Worm (Caenorhabditis elegans) whole organism, L2 larva: ENCODE measurements around the gene F16G10.6.

Experiments
- R02D3.7 ChIP-seq: fragments of 150-350 bp; optimal IDR thresholded peaks from 2 replicates; lab custom pipeline; 2014; ENCODE audit warnings: missing biosample characterization, missing genetic modification characterization
- Y55F3AM.14 ChIP-seq: fragments of 200-800 bp; sonication (Bioruptor generic); optimal IDR thresholded peaks from 2 replicates; lab custom pipeline; 2018; ENCODE audit warnings: mild to moderate bottlenecking, missing genetic modification characterization, missing compliant biosample characterization
- ZK546.5 ChIP-seq: sonication (generic microtip); optimal IDR thresholded peaks from 2 replicates; lab custom pipeline; 2017; ENCODE audit warnings: missing biosample characterization, missing genetic modification characterization
- alr-1 ChIP-seq: fragments of 150-350 bp; optimal IDR thresholded peaks from 2 replicates; lab custom pipeline; 2014; ENCODE audit warnings: missing biosample characterization, missing genetic modification characterization
- aly-2 ChIP-seq: fragments of 150-350 bp; optimal IDR thresholded peaks from 2 replicates; lab custom pipeline; 2014; ENCODE audit warnings: missing biosample characterization, missing genetic modification characterization
- ama-1 ChIP-seq: fragments of 150-350 bp; optimal IDR thresholded peaks from 2 replicates; lab custom pipeline; 2018; ENCODE audit warnings: inconsistent platforms
- ceh-16 ChIP-seq: fragments of 150-350 bp; optimal IDR thresholded peaks from 2 replicates; lab custom pipeline; 2014; ENCODE audit warnings: missing biosample characterization, missing genetic modification characterization
- ceh-82 ChIP-seq: fragments of 150-350 bp; optimal IDR thresholded peaks from 2 replicates; lab custom pipeline; 2014; ENCODE audit warnings: missing biosample characterization, missing genetic modification characterization
- elt-1 ChIP-seq: fragments of 150-350 bp; optimal IDR thresholded peaks from 2 replicates; lab custom pipeline; 2014; ENCODE audit warnings: missing biosample characterization, missing genetic modification characterization
- elt-3 ChIP-seq: sonication (generic microtip); optimal IDR thresholded peaks from 2 replicates; lab custom pipeline; 2017; ENCODE audit warnings: missing biosample characterization, missing genetic modification characterization
- lin-11 ChIP-seq: fragments of 150-350 bp; sonication (generic microtip); optimal IDR thresholded peaks from 2 replicates; lab custom pipeline; 2014; ENCODE audit warnings: missing biosample characterization, missing genetic modification characterization, inconsistent platforms, mixed read lengths
- lin-13 ChIP-seq: fragments of 150-350 bp; optimal IDR thresholded peaks from 2 replicates; lab custom pipeline; 2014; ENCODE audit warnings: missing biosample characterization, missing genetic modification reagents, missing genetic modification characterization
- lin-39 ChIP-seq: fragments of 150-350 bp; optimal IDR thresholded peaks from 2 replicates; lab custom pipeline; 2014; ENCODE audit warnings: missing biosample characterization, missing genetic modification reagents, missing genetic modification characterization
- mab-5 ChIP-seq: fragments of 150-350 bp; optimal IDR thresholded peaks from 2 replicates; lab custom pipeline; 2014; ENCODE audit warnings: missing biosample characterization, missing genetic modification characterization
- mbf-1 ChIP-seq: sonication (generic microtip); optimal IDR thresholded peaks from 2 replicates; lab custom pipeline; 2017; ENCODE audit warnings: missing biosample characterization, missing genetic modification characterization
- nhr-10 ChIP-seq: sonication (generic microtip); optimal IDR thresholded peaks from 2 replicates; lab custom pipeline; 2017; ENCODE audit warnings: missing biosample characterization, missing genetic modification characterization
- nhr-11 ChIP-seq: fragments of 150-350 bp; optimal IDR thresholded peaks from 2 replicates; lab custom pipeline; 2014; ENCODE audit warnings: missing biosample characterization, missing genetic modification characterization
- nhr-12 ChIP-seq: fragments of 150-350 bp; optimal IDR thresholded peaks from 2 replicates; lab custom pipeline; 2014; ENCODE audit warnings: missing biosample characterization, missing genetic modification characterization
- nhr-129 ChIP-seq: fragments of 150-350 bp; optimal IDR thresholded peaks from 2 replicates; lab custom pipeline; 2014; ENCODE audit warnings: missing biosample characterization, missing genetic modification characterization
- nhr-23 ChIP-seq: fragments of 150-350 bp; optimal IDR thresholded peaks from 2 replicates; lab custom pipeline; 2014; ENCODE audit warnings: missing biosample characterization, missing genetic modification reagents, missing genetic modification characterization
- nhr-237 ChIP-seq: fragments of 150-350 bp; optimal IDR thresholded peaks from 2 replicates; lab custom pipeline; 2014; ENCODE audit warnings: missing biosample characterization, missing genetic modification characterization
- nhr-25 ChIP-seq: fragments of 150-350 bp; sonication (generic microtip); optimal IDR thresholded peaks from 3 replicates; lab custom pipeline; 2014; ENCODE audit warnings: missing biosample characterization, missing genetic modification characterization
- nhr-77 ChIP-seq: fragments of 150-350 bp; optimal IDR thresholded peaks from 2 replicates; lab custom pipeline; 2014; ENCODE audit warnings: missing biosample characterization, missing genetic modification characterization
- peb-1 ChIP-seq: fragments of 150-350 bp; optimal IDR thresholded peaks from 2 replicates; lab custom pipeline; 2014; ENCODE audit warnings: missing biosample characterization, missing genetic modification characterization
- sma-3 ChIP-seq: sonication (generic microtip); optimal IDR thresholded peaks from 2 replicates; lab custom pipeline; 2016; ENCODE audit warnings: missing genetic modification reagents, missing genetic modification characterization, missing compliant biosample characterization
- sma-9 ChIP-seq, 2 experiments: fragments of 150-350 bp in 1 of 2; sonication (generic microtip) in 1 of 2; optimal IDR thresholded peaks; 2 replicates each; lab custom pipeline; 2014 to 2016; ENCODE audit warnings: missing genetic modification characterization in 2 of 2, mild to moderate bottlenecking in 1 of 2, missing biosample characterization in 1 of 2, missing compliant biosample characterization in 1 of 2, missing genetic modification reagents in 1 of 2, moderate library complexity in 1 of 2
- snpc-4 ChIP-seq: fragments of 150-350 bp; optimal IDR thresholded peaks from 2 replicates; lab custom pipeline; 2014; ENCODE audit warnings: missing biosample characterization, missing genetic modification characterization
- unc-55 ChIP-seq: fragments of 150-350 bp; sonication (generic microtip); optimal IDR thresholded peaks from 3 replicates; lab custom pipeline; 2014; ENCODE audit warnings: missing biosample characterization, missing genetic modification reagents, missing genetic modification characterization
- unc-62 ChIP-seq: fragments of 150-350 bp; optimal IDR thresholded peaks from 2 replicates; lab custom pipeline; 2014; ENCODE audit warnings: missing biosample characterization, missing genetic modification reagents, missing genetic modification characterization
- zag-1 ChIP-seq: fragments of 150-350 bp; optimal IDR thresholded peaks from 2 replicates; lab custom pipeline; 2014; ENCODE audit warnings: missing biosample characterization, missing genetic modification characterization
- ztf-1 ChIP-seq: fragments of 200-800 bp; sonication (Bioruptor generic); conservative IDR thresholded peaks from 2 replicates; pipeline ENCODE4 v1.3.6; 2022; ENCODE audit warnings: missing genetic modification characterization, missing compliant biosample characterization
- ztf-11 ChIP-seq: sonication (generic microtip); optimal IDR thresholded peaks from 2 replicates; lab custom pipeline; 2017; ENCODE audit warnings: missing biosample characterization, missing genetic modification characterization
- ztf-4 ChIP-seq: fragments of 150-350 bp; optimal IDR thresholded peaks from 2 replicates; lab custom pipeline; 2014; ENCODE audit warnings: missing biosample characterization, missing genetic modification characterization

The F16G10.6 gene

ce11 chrII:2378465-2379009 lies 886 bp upstream of the F16G10.6 start (continued):
- TF ChIP-seq elt-3 (no peak), unc-55 (GFP tag; lab: Kevin White, UChicago) (no peak), sma-3 (peak; percentile 94), nhr-10 (tag; lab: Kevin White, UChicago) (no peak), R02D3.7 (no peak), nhr-23 (tag; lab: Kevin White, UChicago) (no peak), ama-1 (lab: Kevin White, UChicago) (no peak), mab-5 (no peak)

- no peak for TF ChIP-seq mbf-1 (tag; lab: Kevin White, UChicago)
- TF ChIP-seq elt-1 (tag; lab: Kevin White, UChicago), result no peak
- TF ChIP-seq ceh-16 (tag; lab: Kevin White, UChicago), result no peak
- TF ChIP-seq Y55F3AM.14 (GFP tag; lab: Kevin White, UChicago), result no peak
- no peak for TF ChIP-seq alr-1 (tag; lab: Kevin White, UChicago)
- no peak for TF ChIP-seq ZK546.5 (tag; lab: Kevin White, UChicago)
- TF ChIP-seq ztf-1 (GFP tag; lab: Robert Waterston, UW), result no peak
- no peak for TF ChIP-seq nhr-77 (tag; lab: Kevin White, UChicago)
- no peak for TF ChIP-seq ztf-11
- TF ChIP-seq peb-1 (tag; lab: Kevin White, UChicago), result no peak
- TF ChIP-seq nhr-11 (tag; lab: Kevin White, UChicago), result no peak
- TF ChIP-seq lin-11 (tag; lab: Kevin White, UChicago), result no peak
- no peak for TF ChIP-seq nhr-129
Measured at ce11 chrII:2374973-2375372, 2.7 kb downstream of the F16G10.6 start, which contains the start of gene F16G10.2. TSS of gene F16G10.2 (plus strand) at chrII:2375273.

ce11 chrII:2372090-2372489 lies 5.6 kb downstream of the F16G10.6 start, which contains the start of gene F16G10.3:
TSS of gene F16G10.3 (plus strand) at chrII:2372390.
- TF ChIP-seq sma-9 (GFP tag; optimal IDR thresholded peaks at IDR 0.05; lab: Kevin White, UChicago) (no peak), sma-9 (tag; optimal IDR thresholded peaks at IDR 0.05; lab: Kevin White, UChicago) (no peak), R02D3.7 (no peak), nhr-237 (tag; lab: Kevin White, UChicago) (no peak), lin-39 (tag; lab: Kevin White, UChicago) (no peak), lin-13 (GFP tag; lab: Kevin White, UChicago) (no peak), ztf-1 (GFP tag; lab: Robert Waterston, UW) (no peak), mab-5 (no peak), ceh-16 (tag; lab: Kevin White, UChicago) (no peak), snpc-4 (tag; lab: Kevin White, UChicago) (no peak), zag-1 (tag; lab: Kevin White, UChicago) (no peak)

- no peak for TF ChIP-seq zag-1 (tag; lab: Kevin White, UChicago)
- no peak for TF ChIP-seq nhr-11 (tag; lab: Kevin White, UChicago)
- no peak for TF ChIP-seq mbf-1 (tag; lab: Kevin White, UChicago)
- TF ChIP-seq ceh-82 (tag; lab: Kevin White, UChicago), result no peak
- no peak for TF ChIP-seq snpc-4 (tag; lab: Kevin White, UChicago)
- TF ChIP-seq lin-39 (tag; lab: Kevin White, UChicago), result no peak
- TF ChIP-seq peb-1 (tag; lab: Kevin White, UChicago), result no peak
- TF ChIP-seq ama-1 (lab: Kevin White, UChicago), result no peak
- no peak for TF ChIP-seq nhr-25 (tag; lab: Kevin White, UChicago)
- no peak for TF ChIP-seq Y55F3AM.14 (GFP tag; lab: Kevin White, UChicago)
- TF ChIP-seq ztf-4 (tag; lab: Kevin White, UChicago), result no peak
- no peak for TF ChIP-seq aly-2
- TF ChIP-seq mab-5, result no peak
- TF ChIP-seq nhr-12 (tag; lab: Kevin White, UChicago), result no peak
- TF ChIP-seq, all 48 proteins: peak for 0
Measured at ce11 chrII:2368956-2369355, 8.7 kb downstream of the F16G10.6 start, which contains the start of gene hpo-25. TSS of gene hpo-25 (plus strand) at chrII:2369256.

ce11 chrII:2366623-2367365 lies 10.9 kb downstream of the F16G10.6 start, which contains the start of the genes F43C11.12 and F16G10.5:
TSS of gene F43C11.12 (minus strand) at chrII:2366723.
TSS of gene F16G10.5 (plus strand) at chrII:2367315.
- no peak for TF ChIP-seq nhr-237 (tag; lab: Kevin White, UChicago)
- TF ChIP-seq unc-55 (GFP tag; lab: Kevin White, UChicago), result no peak
- no peak for TF ChIP-seq ZK546.5 (tag; lab: Kevin White, UChicago)
- no peak for TF ChIP-seq unc-62
- TF ChIP-seq nhr-12 (tag; lab: Kevin White, UChicago), result no peak
- no peak for TF ChIP-seq lin-13 (GFP tag; lab: Kevin White, UChicago)
- TF ChIP-seq mab-5, result no peak
- TF ChIP-seq, all 48 proteins: peak for 0
